Worm (Caenorhabditis elegans) whole organism, L4 larva: ENCODE data around the gene stdh-1.

ENCODE experiments used
- D1046.2 ChIP-seq: fragments of 200-800 bp; sonication (Bioruptor generic); IDR thresholded peaks from 2 replicates; pipeline ENCODE4 v1.3.6; 2022; ENCODE audit warnings: missing genetic modification characterization, missing compliant biosample characterization
- Y5F2A.4 ChIP-seq: fragments of 200-800 bp; sonication (Bioruptor generic); optimal IDR thresholded peaks from 2 replicates; lab custom pipeline; 2018; ENCODE audit warnings: mild to moderate bottlenecking, missing genetic modification characterization, missing compliant biosample characterization
- Y75B8A.6 ChIP-seq: fragments of 200-800 bp; sonication (Bioruptor generic); IDR thresholded peaks from 2 replicates; pipeline ENCODE4 v1.3.6; 2022; ENCODE audit warnings: missing genetic modification reagents, missing genetic modification characterization, missing compliant biosample characterization
- aha-1 ChIP-seq: fragments of 150-350 bp; peaks from one replicate; lab custom pipeline; 2014; ENCODE audit warnings: missing biosample characterization, missing genetic modification characterization
- ceh-44 ChIP-seq: fragments of 200-800 bp; sonication (Bioruptor generic); IDR thresholded peaks from 2 replicates; pipeline ENCODE4 v1.3.6; 2022; ENCODE audit warnings: missing genetic modification reagents, missing genetic modification characterization, missing compliant biosample characterization
- ces-1 ChIP-seq: fragments of 150-350 bp; sonication (generic microtip); optimal IDR thresholded peaks from 4 replicates; lab custom pipeline; 2014; ENCODE audit warnings: missing biosample characterization, missing genetic modification reagents, missing genetic modification characterization
- daf-16 ChIP-seq, 3 experiments: sonication (generic microtip); optimal IDR thresholded peaks; 2 replicates each; lab custom pipeline; 2016 to 2017; ENCODE audit warnings: missing genetic modification characterization in 3 of 3, missing genetic modification reagents in 3 of 3, mild to moderate bottlenecking in 2 of 3, missing compliant biosample characterization in 2 of 3, missing biosample characterization in 1 of 3, moderate library complexity in 1 of 3
- dve-1 ChIP-seq: sonication (generic microtip); optimal IDR thresholded peaks from 2 replicates; lab custom pipeline; 2017; ENCODE audit warnings: antibody characterized with exemption, mild to moderate bottlenecking, missing genetic modification characterization, missing compliant biosample characterization; ENCODE audit not compliant: insufficient read depth
- lim-7 ChIP-seq: fragments of 200-800 bp; sonication (Bioruptor generic); IDR thresholded peaks from 2 replicates; pipeline ENCODE4 v1.3.6; 2022; ENCODE audit warnings: missing genetic modification characterization, missing compliant biosample characterization
- nhr-102 ChIP-seq: sonication (generic microtip); optimal IDR thresholded peaks from 2 replicates; lab custom pipeline; 2016; ENCODE audit warnings: mild to moderate bottlenecking, missing genetic modification characterization, moderate library complexity, missing compliant biosample characterization
- nhr-11 ChIP-seq: fragments of 150-350 bp; optimal IDR thresholded peaks from 2 replicates; lab custom pipeline; 2014; ENCODE audit warnings: missing biosample characterization, missing genetic modification characterization
- nhr-28 ChIP-seq: fragments of 150-350 bp; optimal IDR thresholded peaks from 2 replicates; lab custom pipeline; 2014; ENCODE audit warnings: missing biosample characterization, missing genetic modification characterization
- pqm-1 ChIP-seq: sonication (generic microtip); optimal IDR thresholded peaks from 2 replicates; lab custom pipeline; 2017; ENCODE audit warnings: missing biosample characterization, missing genetic modification characterization
- tag-97 ChIP-seq: fragments of 200-800 bp; sonication (Bioruptor generic); IDR thresholded peaks from 2 replicates; pipeline ENCODE4 v1.3.6; 2022; ENCODE audit warnings: missing genetic modification characterization, missing compliant biosample characterization
- unc-62 ChIP-seq, 3 experiments: fragments of 150-350 bp in 1 of 3; sonication (generic microtip); optimal IDR thresholded peaks in 2 of 3; peaks in 1 of 3; 1 replicate in 1 of 3; 2 replicates in 2 of 3; lab custom pipeline; 2014 to 2017; ENCODE audit warnings: missing biosample characterization in 3 of 3, missing genetic modification characterization in 3 of 3, missing genetic modification reagents in 3 of 3, missing genotype in 1 of 3
- zfp-2 ChIP-seq: sonication (generic microtip); optimal IDR thresholded peaks from 2 replicates; lab custom pipeline; 2016; ENCODE audit warnings: mild to moderate bottlenecking, missing genetic modification characterization, missing compliant biosample characterization

stdh-1 gene

DNA sequence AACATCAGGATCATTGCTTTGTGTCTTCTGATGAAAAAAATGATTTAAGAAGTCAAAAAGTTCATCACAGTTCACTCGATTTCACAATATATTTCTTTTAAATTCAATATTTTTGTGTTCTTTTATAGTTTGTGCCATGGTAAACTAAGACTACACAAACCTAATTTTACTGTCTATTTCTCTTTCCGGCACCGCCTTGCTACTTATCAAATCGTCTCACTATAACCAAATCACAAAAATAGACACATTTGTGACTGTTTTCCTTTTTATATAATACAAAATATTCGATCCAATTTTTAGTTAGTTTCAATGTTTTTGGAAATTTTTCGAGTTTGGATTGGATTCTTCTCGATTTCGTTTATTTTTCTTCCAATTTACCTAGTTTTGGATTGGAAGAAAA is 47.8 kb downstream of the stdh-1 start, which contains the start of gene swt-6:
TSS of gene swt-6 (plus strand) at position 301 of the 400 bp plus-strand sequence.
- TF ChIP-seq aha-1 (peak; percentile 7), nhr-102 (tag; lab: Kevin White, UChicago) (no peak), D1046.2 (GFP tag; lab: Robert Waterston, UW) (no peak), ceh-44 (no peak), ces-1 (no peak), lim-7 (GFP tag; lab: Robert Waterston, UW) (no peak), pqm-1 (peak; percentile 17), nhr-11 (no peak), tag-97 (GFP tag; lab: Robert Waterston, UW) (no peak), nhr-28 (tag; lab: Kevin White, UChicago) (peak; percentile 87)

DNA sequence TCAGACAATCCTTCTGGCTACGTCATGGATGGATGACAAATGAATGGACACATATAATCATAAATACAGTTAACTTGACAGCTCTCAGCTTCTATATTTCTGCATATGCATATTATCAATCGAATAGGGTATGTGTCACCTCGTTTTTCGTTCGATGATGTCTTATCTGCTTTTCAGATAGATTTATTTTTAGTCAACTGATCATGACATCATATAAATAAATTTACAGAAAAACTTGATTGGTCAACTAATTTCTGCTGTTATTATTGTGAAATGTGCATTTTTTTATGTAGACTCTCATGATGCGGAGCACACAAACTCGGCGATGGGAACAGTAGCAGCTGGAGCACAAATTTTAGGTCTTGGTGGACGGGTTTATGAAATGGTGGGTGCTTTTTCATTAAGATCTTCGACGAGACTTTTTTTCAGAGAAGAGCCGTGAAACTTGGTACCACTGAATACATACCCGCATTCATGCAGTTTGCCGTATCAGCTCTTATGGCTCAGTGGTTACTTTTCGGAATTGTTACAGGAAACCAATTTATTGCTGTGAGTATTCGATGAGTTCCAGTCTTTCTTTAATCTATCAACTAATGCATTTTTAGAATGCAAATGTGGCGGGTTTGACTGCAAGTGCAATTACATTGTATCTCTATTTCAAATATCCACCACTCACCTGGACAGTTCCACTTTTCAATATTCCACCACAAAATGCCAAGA is 49.2 kb downstream of the stdh-1 start:
- TF ChIP-seq zfp-2 (tag; lab: Kevin White, UChicago) (no peak), unc-62 (GFP tag; optimal IDR thresholded peaks at IDR 0.05 in 1 of 2; lab: Kevin White, UChicago) (peak in 1 of 2 experiments; percentile 91), unc-62 (tag; optimal IDR thresholded peaks at IDR 0.05; lab: Kevin White, UChicago) (no peak), dve-1 (peak; percentile 18), daf-16 (GFP tag; optimal IDR thresholded peaks at IDR 0.05; lab: Kevin White, UChicago) (no peak), daf-16 (tag; optimal IDR thresholded peaks at IDR 0.05; lab: Kevin White, UChicago) (peak; percentile 29), Y75B8A.6 (no peak), Y5F2A.4 (no peak)
